Worm (Caenorhabditis elegans): ENCODE results near the gene F54D5.9.

- no peak for TF ChIP-seq ceh-82 (tag; optimal IDR thresholded peaks at IDR 0.05)
- TF ChIP-seq lin-39 (tag; optimal IDR thresholded peaks at IDR 0.05) = no peak
These were observed 8.1 kb downstream of the F54D5.9 start for ce11 chrII:11536505-11536904.

All from whole organism, L4 larva.